Worm (Caenorhabditis elegans): ENCODE results near the gene srt-40.

Gene srt-40

DNA sequence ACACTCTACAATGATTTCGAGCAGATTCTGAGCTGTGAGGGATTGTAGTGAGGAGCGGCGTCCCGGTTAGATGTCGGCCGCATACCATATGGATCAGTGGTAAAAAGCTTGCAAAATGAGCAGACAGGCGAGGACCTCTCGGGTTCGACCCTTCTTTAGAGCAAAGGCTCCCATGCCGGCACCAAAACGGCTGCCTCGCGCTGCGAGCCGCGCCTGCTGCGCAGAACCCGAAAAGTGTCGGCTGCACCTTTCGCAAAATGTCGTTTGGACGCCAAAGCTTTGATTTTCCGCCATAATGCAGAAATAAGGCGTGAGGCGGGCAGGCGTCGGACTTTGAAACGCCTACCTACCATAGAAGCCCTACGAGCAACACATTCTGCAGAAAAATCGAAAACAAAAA, 15.7 kb downstream of the srt-40 start:
- TF ChIP-seq hlh-8 (tag; optimal IDR thresholded peaks at IDR 0.05), result no peak
- no peak for TF ChIP-seq ceh-24 (tag; optimal IDR thresholded peaks at IDR 0.05)
- no peak for TF ChIP-seq ets-4 (tag; optimal IDR thresholded peaks at IDR 0.05)
- no peak for TF ChIP-seq rnt-1 (tag; optimal IDR thresholded peaks at IDR 0.05)
- no peak for TF ChIP-seq ztf-16 (tag; optimal IDR thresholded peaks at IDR 0.05)
- no peak for TF ChIP-seq sox-2 (GFP tag; IDR thresholded peaks at IDR 0.05)

DNA sequence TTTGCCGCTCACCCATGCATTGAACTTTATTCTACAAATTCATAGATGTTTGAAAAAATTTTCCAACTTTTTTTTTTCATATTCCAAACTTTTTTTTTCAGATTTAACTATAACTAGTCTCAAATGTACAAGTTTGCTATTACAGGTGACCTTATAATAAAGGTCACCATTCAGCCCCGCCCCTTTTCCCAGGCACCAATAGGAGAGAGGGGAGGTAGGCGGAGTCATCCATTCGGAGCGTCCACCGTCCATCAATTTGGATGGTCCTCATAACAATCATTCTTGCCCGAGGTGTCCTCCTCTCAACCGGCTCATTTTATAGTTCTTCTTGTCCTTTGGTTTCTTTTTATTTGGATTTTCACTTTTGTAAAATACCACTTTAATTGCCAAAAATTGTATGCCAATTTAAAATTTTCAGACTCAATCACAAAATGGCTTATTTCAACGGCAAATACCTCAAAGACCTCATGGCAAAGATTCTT, 18.2 kb downstream of the srt-40 start, which contains the start of gene Y5H2B.3:
TSS of gene Y5H2B.3 (plus strand) at position 432 of the 482 bp plus-strand sequence.
- TF ChIP-seq zip-5 (tag; optimal IDR thresholded peaks at IDR 0.05) (no peak), ceh-19 (GFP tag; optimal IDR thresholded peaks at IDR 0.05) (no peak), nfya-1 (tag; optimal IDR thresholded peaks at IDR 0.05) (peak; percentile 60), elt-4 (tag; optimal IDR thresholded peaks at IDR 0.05) (no peak), rnt-1 (tag; optimal IDR thresholded peaks at IDR 0.05) (no peak), C38D4.7 (GFP tag; optimal IDR thresholded peaks at IDR 0.05) (no peak), ceh-14 (tag; optimal IDR thresholded peaks at IDR 0.05) (no peak), unc-55 (GFP tag; optimal IDR thresholded peaks at IDR 0.05) (no peak)

DNA sequence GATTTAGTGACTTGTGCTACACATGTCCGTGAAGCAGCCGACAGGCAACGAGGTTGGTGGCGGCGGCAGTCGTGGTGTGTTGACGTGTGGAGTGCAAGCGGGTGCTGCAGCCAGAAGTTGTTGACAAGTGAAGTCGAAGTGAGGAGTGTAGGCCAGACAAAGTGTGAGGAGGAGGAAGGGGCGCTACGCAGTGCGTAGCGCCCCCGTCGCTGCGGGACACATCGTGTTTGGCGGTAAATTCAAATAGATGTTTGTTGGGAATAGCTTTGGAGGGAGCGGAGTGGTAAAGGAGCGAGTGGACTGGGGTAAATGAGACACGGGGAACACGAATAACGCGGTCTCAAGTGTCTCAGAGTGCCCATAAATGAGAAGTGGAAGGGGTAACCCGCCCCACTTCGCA, 20.6 kb downstream of the srt-40 start:
- TF ChIP-seq elt-4 (tag; optimal IDR thresholded peaks at IDR 0.05) (peak; percentile 5), fkh-6 (tag; optimal IDR thresholded peaks at IDR 0.05) (no peak)

DNA sequence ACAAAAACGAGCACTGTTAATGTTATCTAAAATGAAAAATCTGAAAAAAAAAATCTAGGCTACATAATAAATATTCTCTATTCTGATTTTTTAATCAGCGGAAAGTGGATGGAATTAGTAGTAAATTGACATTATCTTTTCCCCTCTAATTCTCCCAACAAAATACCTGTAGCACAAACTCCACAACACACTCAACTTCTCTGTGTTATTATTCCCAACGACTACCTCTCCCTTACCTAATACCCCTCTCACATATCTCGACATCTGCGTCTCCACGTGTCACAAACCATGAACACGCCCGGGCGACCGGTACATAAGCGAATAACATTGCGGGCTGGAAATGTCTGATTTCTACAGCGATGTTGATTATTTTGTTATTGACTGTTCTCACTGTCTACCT, 22.9 kb downstream of the srt-40 start, which contains the start of gene cyp-33C2:
TSS of gene cyp-33C2 (plus strand) at position 327 of the 400 bp plus-strand sequence.
- TF ChIP-seq ceh-30 (tag; optimal IDR thresholded peaks at IDR 0.05), result no peak
- TF ChIP-seq fkh-6 (tag; optimal IDR thresholded peaks at IDR 0.05), result no peak
- no peak for TF ChIP-seq sox-4 (tag; optimal IDR thresholded peaks at IDR 0.05)
- no peak for TF ChIP-seq tbx-7 (tag; optimal IDR thresholded peaks at IDR 0.05)
- TF ChIP-seq ceh-9 (tag; optimal IDR thresholded peaks at IDR 0.05), result no peak
- no peak for TF ChIP-seq pros-1 (tag; optimal IDR thresholded peaks at IDR 0.05)
- TF ChIP-seq pqm-1 (tag; optimal IDR thresholded peaks at IDR 0.05), result no peak
- TF ChIP-seq lin-11 (tag; optimal IDR thresholded peaks at IDR 0.05), result no peak
- TF ChIP-seq hlh-8 (tag; optimal IDR thresholded peaks at IDR 0.05), result no peak
- TF ChIP-seq mec-3 (tag; optimal IDR thresholded peaks at IDR 0.05; ENCODE audit: borderline replicate concordance), result no peak
- TF ChIP-seq nhr-232 (tag; optimal IDR thresholded peaks at IDR 0.05), result no peak
- TF ChIP-seq hlh-13 (GFP tag; optimal IDR thresholded peaks at IDR 0.05), result no peak
- TF ChIP-seq syd-9 (tag; optimal IDR thresholded peaks at IDR 0.05), result no peak
- TF ChIP-seq nfya-1 (tag; optimal IDR thresholded peaks at IDR 0.05), result no peak
- no peak for TF ChIP-seq unc-42 (tag; optimal IDR thresholded peaks at IDR 0.05)
- TF ChIP-seq che-1 (tag; optimal IDR thresholded peaks at IDR 0.05), result no peak
- TF ChIP-seq odd-2 (tag; optimal IDR thresholded peaks at IDR 0.05), result no peak

DNA sequence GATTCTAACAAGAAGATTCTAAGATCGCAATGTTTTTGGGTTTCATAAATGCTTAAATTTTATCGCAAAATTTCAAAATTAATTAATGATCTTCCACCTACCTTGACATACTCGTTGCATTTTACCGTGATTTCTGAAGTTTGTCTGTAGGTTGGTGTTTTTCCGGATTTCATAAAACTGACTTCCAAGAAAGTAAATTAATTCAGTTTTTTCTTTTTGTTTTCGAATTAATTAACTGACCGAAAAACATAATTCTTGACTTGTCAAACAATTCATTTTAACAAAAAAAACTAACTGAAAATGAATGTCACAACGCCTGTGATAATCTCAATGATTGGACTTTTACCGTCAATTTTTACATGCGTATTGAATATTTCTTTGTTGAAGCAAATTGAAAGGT, 24.3 kb downstream of the srt-40 start, which contains the start of gene srbc-16:
TSS of gene srbc-16 (plus strand) at position 301 of the 400 bp plus-strand sequence.
- no peak for TF ChIP-seq ceh-19 (GFP tag; optimal IDR thresholded peaks at IDR 0.05)
- no peak for TF ChIP-seq fkh-10 (GFP tag; optimal IDR thresholded peaks at IDR 0.05)
- no peak for TF ChIP-seq syd-9 (tag; optimal IDR thresholded peaks at IDR 0.05)
- no peak for TF ChIP-seq sdc-2 (tag; optimal IDR thresholded peaks at IDR 0.05)
- TF ChIP-seq ceh-18 (tag; optimal IDR thresholded peaks at IDR 0.05), result no peak
- TF ChIP-seq K02D7.2 (tag; optimal IDR thresholded peaks at IDR 0.05), result no peak
- no peak for TF ChIP-seq odd-2 (tag; optimal IDR thresholded peaks at IDR 0.05)
- TF ChIP-seq hlh-30 (tag; optimal IDR thresholded peaks at IDR 0.05; ENCODE audit: insufficient read depth), result no peak
- no peak for TF ChIP-seq che-1 (tag; optimal IDR thresholded peaks at IDR 0.05)
- TF ChIP-seq ztf-16 (tag; optimal IDR thresholded peaks at IDR 0.05), result no peak

Measured in whole organism, late embryonic.